Fruit fly (Drosophila melanogaster): ENCODE results near the gene tow.

The tow gene

DNA sequence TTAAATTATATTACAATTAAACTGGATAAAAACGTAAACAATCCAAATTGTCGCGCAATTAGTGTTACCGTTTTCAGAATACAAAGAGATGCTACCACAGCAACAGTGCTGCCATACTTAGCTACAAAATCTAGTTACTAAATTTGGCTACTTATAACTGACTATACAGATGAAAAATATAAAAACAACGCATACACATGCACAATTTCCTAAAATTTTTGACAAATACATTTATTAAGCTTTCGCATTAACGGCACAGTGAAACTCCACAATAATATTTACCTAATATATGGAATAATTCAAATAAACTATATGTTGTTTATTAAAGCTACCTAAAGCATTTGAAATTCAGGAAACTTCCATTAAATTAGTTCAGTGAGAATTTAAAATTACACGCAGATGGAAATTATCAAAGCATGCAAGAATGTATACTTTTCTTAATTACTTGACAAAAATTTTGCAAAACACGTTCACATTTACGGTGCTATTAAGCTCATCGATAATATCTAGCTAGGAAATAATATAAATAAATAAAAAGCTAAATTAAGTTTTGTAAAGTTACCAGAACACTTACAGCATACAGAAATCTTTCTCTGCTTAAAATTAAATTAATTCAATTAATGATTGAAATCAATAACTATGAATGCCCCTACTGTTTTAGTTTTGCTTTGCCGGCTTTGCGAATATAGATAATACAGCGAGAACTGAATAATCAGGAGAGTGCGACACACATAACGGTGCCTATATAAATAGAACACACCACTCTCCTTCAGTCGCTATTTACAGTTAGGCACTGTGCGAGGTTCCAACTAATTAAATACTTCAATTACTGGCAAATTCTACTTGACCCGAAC is 26.5 kb downstream of the tow start, which contains the start of the genes Mis12 and CG9953:
Gene Mis12 (minus strand): TSS at position 88 of the 854 bp plus-strand sequence.
Gene CG9953 (plus strand): TSS at position 698 of the 854 bp plus-strand sequence.
- TF ChIP-seq gl (tag; optimal IDR thresholded peaks at IDR 0.05) = peak; percentile 26
- TF ChIP-seq CG12605 (GFP tag; IDR thresholded peaks at IDR 0.05) = peak; percentile 43; the same call in 1 of the 2 replicates
- TF ChIP-seq CG15710 (tag; optimal IDR thresholded peaks at IDR 0.05) = peak; percentile 44
- peak; percentile 57; the same call in 2 of the 3 replicates for TF ChIP-seq CG4496 (GFP tag; IDR thresholded peaks at IDR 0.05)
- peak; percentile 2 for TF ChIP-seq CG34367 (tag; optimal IDR thresholded peaks at IDR 0.05)
- TF ChIP-seq CG9948 (tag; optimal IDR thresholded peaks at IDR 0.05) = peak; percentile 29
- no peak for TF ChIP-seq Pif1B (GFP tag; optimal IDR thresholded peaks at IDR 0.05)
- TF ChIP-seq Snoo (tag; optimal IDR thresholded peaks at IDR 0.05) = no peak
- TF ChIP-seq CG8159 (tag; optimal IDR thresholded peaks at IDR 0.05) = peak; percentile 49
- TF ChIP-seq EcR (GFP tag; optimal IDR thresholded peaks at IDR 0.05) = peak; percentile 13
- peak; percentile 47; the same call in 1 of the 2 replicates for TF ChIP-seq Ets98B (GFP tag; IDR thresholded peaks at IDR 0.05)
- no peak for TF ChIP-seq CG32121 (GFP tag; IDR thresholded peaks at IDR 0.05)
- peak; percentile 8 for TF ChIP-seq CG8301 (tag; optimal IDR thresholded peaks at IDR 0.05)

DNA sequence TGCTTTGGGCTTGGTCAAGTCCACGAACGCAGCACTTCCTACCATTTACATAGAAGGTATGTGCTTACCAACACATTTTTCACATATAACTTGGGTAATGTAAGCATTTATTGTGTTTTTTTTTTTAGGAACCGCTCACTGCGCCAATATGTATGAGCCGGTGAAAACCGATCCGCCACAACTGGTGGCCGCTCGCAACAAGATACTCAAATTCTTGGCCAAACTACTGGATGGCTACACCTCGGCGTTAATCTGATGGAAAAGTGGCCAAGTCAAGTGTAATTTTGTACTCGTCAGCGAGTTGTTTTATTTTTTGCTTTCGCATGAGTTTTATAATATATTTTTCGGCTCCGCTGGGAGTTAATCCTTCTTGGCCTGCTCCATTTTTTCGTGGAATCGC is 28.6 kb downstream of the tow start:
- TF ChIP-seq gl (tag; optimal IDR thresholded peaks at IDR 0.05) (no peak), Ets98B (GFP tag; IDR thresholded peaks at IDR 0.05) (no peak), fd96Ca (GFP tag; IDR thresholded peaks at IDR 0.05) (no peak), CG15710 (tag; optimal IDR thresholded peaks at IDR 0.05) (no peak), CG32121 (GFP tag; IDR thresholded peaks at IDR 0.05) (no peak), CG17806 (tag; optimal IDR thresholded peaks at IDR 0.05) (no peak), CG9948 (tag; optimal IDR thresholded peaks at IDR 0.05) (no peak), D1 (tag; optimal IDR thresholded peaks at IDR 0.05) (no peak), Pif1A (GFP tag; optimal IDR thresholded peaks at IDR 0.05) (no peak), CG8159 (tag; optimal IDR thresholded peaks at IDR 0.05) (no peak)

DNA sequence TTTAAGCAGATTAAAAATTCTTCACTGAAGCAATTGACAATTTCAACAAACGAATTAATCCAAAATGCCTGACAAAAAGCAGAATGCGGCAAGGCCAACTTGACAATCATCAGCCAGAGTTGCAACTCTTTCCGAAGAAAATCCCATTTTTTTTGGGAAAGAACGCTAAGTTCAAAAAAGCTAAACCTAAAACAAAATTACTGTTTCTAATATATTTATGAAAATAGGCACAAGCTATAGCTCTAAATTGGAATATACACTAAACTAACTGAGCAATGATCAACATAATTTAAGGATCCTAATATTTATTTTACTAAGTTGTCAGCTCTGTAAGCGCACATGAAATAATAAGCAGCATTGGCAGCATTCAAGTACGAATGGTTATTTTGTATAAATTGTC is 29.7 kb downstream of the tow start, which contains the start of gene CG10063:
Gene CG10063 (minus strand): TSS at position 101 of the 400 bp plus-strand sequence.
- TF ChIP-seq gl (tag; optimal IDR thresholded peaks at IDR 0.05) (no peak), rn (GFP tag; IDR thresholded peaks at IDR 0.05) (no peak), Snoo (tag; optimal IDR thresholded peaks at IDR 0.05) (no peak), CG14655 (GFP tag; optimal IDR thresholded peaks at IDR 0.05) (no peak), CG12605 (GFP tag; IDR thresholded peaks at IDR 0.05) (no peak), CG34367 (tag; optimal IDR thresholded peaks at IDR 0.05) (no peak), Ets98B (GFP tag; IDR thresholded peaks at IDR 0.05) (no peak), CG17806 (tag; optimal IDR thresholded peaks at IDR 0.05) (no peak), CG8159 (tag; optimal IDR thresholded peaks at IDR 0.05) (no peak), CG15710 (tag; optimal IDR thresholded peaks at IDR 0.05) (no peak), CG9948 (tag; optimal IDR thresholded peaks at IDR 0.05) (no peak), EcR (GFP tag; optimal IDR thresholded peaks at IDR 0.05) (no peak), Pif1A (GFP tag; optimal IDR thresholded peaks at IDR 0.05) (no peak), CG13204 (GFP tag; optimal IDR thresholded peaks at IDR 0.05) (no peak), CG32121 (GFP tag; IDR thresholded peaks at IDR 0.05) (no peak), Pif1B (GFP tag; optimal IDR thresholded peaks at IDR 0.05) (no peak), fd96Ca (GFP tag; IDR thresholded peaks at IDR 0.05) (no peak), CG4496 (GFP tag; IDR thresholded peaks at IDR 0.05) (no peak), CG10348 (GFP tag; IDR thresholded peaks at IDR 0.05) (no peak), CG8301 (tag; optimal IDR thresholded peaks at IDR 0.05) (no peak)

DNA sequence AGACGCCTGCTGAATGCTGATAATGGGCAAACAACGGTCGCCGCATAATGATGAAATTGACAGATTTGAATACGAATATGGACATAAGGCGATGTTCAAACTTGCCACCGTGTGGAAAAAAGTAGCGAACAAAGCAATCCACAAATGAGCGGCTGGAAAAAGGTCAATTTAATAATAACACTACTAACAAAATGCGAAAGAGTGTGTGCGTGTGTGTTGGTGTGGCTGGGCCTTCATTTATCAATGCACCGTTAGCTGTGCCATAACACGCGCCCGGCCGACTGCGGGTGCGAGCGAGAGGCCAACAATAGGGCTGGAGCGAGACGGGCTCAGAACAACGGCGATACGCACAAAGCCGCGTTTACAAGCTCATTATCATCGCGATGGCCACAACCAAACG is 33.2 kb downstream of the tow start:
- TF ChIP-seq CG12605 (GFP tag; IDR thresholded peaks at IDR 0.05) (no peak), CG13204 (GFP tag; optimal IDR thresholded peaks at IDR 0.05) (no peak), Ets98B (GFP tag; IDR thresholded peaks at IDR 0.05) (no peak), CG32121 (GFP tag; IDR thresholded peaks at IDR 0.05) (no peak), CG4496 (GFP tag; IDR thresholded peaks at IDR 0.05) (no peak)

DNA sequence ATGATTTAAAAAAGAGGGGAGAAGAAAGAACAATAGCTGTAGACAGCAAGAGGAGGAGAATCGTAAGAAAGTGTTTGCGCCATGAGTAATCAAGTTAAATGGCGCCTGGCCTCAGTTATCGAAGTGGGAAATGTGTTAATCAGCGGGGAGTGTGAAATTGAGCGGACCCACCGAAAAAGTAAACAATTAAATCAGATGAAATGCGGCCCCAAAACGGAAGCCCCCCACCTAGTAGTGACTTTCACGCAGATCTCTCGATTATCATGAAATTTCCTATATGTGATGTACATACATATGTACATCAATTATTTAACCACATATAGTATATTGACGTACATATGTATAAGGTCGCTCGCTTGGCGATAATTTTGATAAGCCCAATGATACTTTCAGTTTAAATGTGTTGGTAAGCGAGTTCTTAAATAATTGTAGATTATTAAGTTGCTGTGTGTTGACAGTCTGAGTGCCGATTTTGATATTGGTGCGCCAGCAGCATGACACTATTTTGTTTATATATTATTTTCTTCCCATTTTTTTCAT is 34.0 kb downstream of the tow start:
- TF ChIP-seq Pif1A (GFP tag; optimal IDR thresholded peaks at IDR 0.05) (no peak), Pif1B (GFP tag; optimal IDR thresholded peaks at IDR 0.05) (no peak), rn (GFP tag; IDR thresholded peaks at IDR 0.05) (no peak), CG4496 (GFP tag; IDR thresholded peaks at IDR 0.05) (no peak), EcR (GFP tag; optimal IDR thresholded peaks at IDR 0.05) (no peak), CG13204 (GFP tag; optimal IDR thresholded peaks at IDR 0.05) (no peak), fd96Ca (GFP tag; IDR thresholded peaks at IDR 0.05) (no peak), CG15710 (tag; optimal IDR thresholded peaks at IDR 0.05) (no peak), CG8159 (tag; optimal IDR thresholded peaks at IDR 0.05) (no peak), CG12605 (GFP tag; IDR thresholded peaks at IDR 0.05) (no peak), D1 (tag; optimal IDR thresholded peaks at IDR 0.05) (no peak), CG32121 (GFP tag; IDR thresholded peaks at IDR 0.05) (no peak), Snoo (tag; optimal IDR thresholded peaks at IDR 0.05) (no peak), CG9948 (tag; optimal IDR thresholded peaks at IDR 0.05) (no peak), CG10348 (GFP tag; IDR thresholded peaks at IDR 0.05) (no peak), Ets98B (GFP tag; IDR thresholded peaks at IDR 0.05) (no peak), CG8301 (tag; optimal IDR thresholded peaks at IDR 0.05) (no peak)

DNA sequence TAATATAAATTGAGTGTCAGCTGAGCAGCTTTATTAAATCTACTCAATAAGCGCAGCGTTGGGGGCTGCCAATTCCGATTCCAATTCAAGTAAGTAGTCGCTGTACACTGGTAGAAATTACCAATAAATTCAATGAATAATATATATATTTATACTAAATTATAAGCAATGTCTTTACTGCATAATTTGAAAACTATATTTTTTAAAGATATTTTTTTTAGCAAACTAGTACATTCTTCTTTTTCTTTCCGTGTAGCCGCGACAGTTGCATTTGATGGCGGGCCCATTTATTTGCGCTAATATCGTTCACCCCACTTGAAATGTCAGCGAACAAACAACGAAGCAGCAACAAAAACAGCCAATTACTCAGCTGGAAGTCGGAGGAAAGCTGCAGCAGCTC is 34.7 kb downstream of the tow start:
- TF ChIP-seq Ets98B (GFP tag; IDR thresholded peaks at IDR 0.05) = peak; percentile 69
- peak; percentile 75 for TF ChIP-seq Snoo (tag; optimal IDR thresholded peaks at IDR 0.05)
- TF ChIP-seq CG12605 (GFP tag; IDR thresholded peaks at IDR 0.05) = peak; percentile 76; the same call in 1 of the 2 replicates
- TF ChIP-seq CG9948 (tag; optimal IDR thresholded peaks at IDR 0.05) = peak; percentile 65
- TF ChIP-seq Pif1B (GFP tag; optimal IDR thresholded peaks at IDR 0.05) = peak; percentile 36
- TF ChIP-seq CG14655 (GFP tag; optimal IDR thresholded peaks at IDR 0.05) = peak; percentile 76
- TF ChIP-seq D1 (tag; optimal IDR thresholded peaks at IDR 0.05) = no peak
- TF ChIP-seq CG32121 (GFP tag; IDR thresholded peaks at IDR 0.05) = peak; percentile 83
- TF ChIP-seq fd96Ca (GFP tag; IDR thresholded peaks at IDR 0.05) = peak; percentile 78
- TF ChIP-seq rn (GFP tag; IDR thresholded peaks at IDR 0.05) = peak; percentile 72
- TF ChIP-seq Pif1A (GFP tag; optimal IDR thresholded peaks at IDR 0.05) = peak; percentile 41
- TF ChIP-seq CG15710 (tag; optimal IDR thresholded peaks at IDR 0.05) = peak; percentile 64
- TF ChIP-seq EcR (GFP tag; optimal IDR thresholded peaks at IDR 0.05) = peak; percentile 25
- peak; percentile 71 for TF ChIP-seq CG4496 (GFP tag; IDR thresholded peaks at IDR 0.05)
- peak; percentile 38 for TF ChIP-seq CG34367 (tag; optimal IDR thresholded peaks at IDR 0.05)
- peak; percentile 8 for TF ChIP-seq gl (tag; optimal IDR thresholded peaks at IDR 0.05)
- peak; percentile 75 for TF ChIP-seq CG8159 (tag; optimal IDR thresholded peaks at IDR 0.05)
- peak; percentile 59 for TF ChIP-seq CG8301 (tag; optimal IDR thresholded peaks at IDR 0.05)
- no peak for TF ChIP-seq CG10348 (GFP tag; IDR thresholded peaks at IDR 0.05)
- TF ChIP-seq CG13204 (GFP tag; optimal IDR thresholded peaks at IDR 0.05) = no peak
- peak; percentile 67 for TF ChIP-seq CG17806 (tag; optimal IDR thresholded peaks at IDR 0.05)

Data from whole organism, pupa.